Worm (Caenorhabditis elegans) whole organism, midembryonic: Measurements from ENCODE around the gene T28A11.16.

Source experiments
- T22C8.4 ChIP-seq: fragments of 200-800 bp; sonication (Bioruptor generic); IDR thresholded peaks from 2 replicates; pipeline ENCODE4 v1.3.6; 2022; ENCODE audit warnings: missing genetic modification characterization, missing compliant biosample characterization
- cog-1 ChIP-seq: sonication (generic microtip); optimal IDR thresholded peaks from 2 replicates; lab custom pipeline; 2016; ENCODE audit warnings: missing genetic modification characterization, missing compliant biosample characterization
- flt-1 ChIP-seq: fragments of 200-800 bp; sonication (Bioruptor generic); IDR thresholded peaks from 2 replicates; pipeline ENCODE4 v1.3.6; 2022; ENCODE audit warnings: missing genetic modification characterization, missing compliant biosample characterization
- klf-2 ChIP-seq: fragments of 200-800 bp; sonication (Bioruptor generic); conservative IDR thresholded peaks from 2 replicates; pipeline ENCODE4 v1.3.6; 2022; ENCODE audit warnings: missing genetic modification reagents, missing genetic modification characterization, missing compliant biosample characterization
- med-1 ChIP-seq: sonication (generic microtip); optimal IDR thresholded peaks from 2 replicates; lab custom pipeline; 2017; ENCODE audit warnings: missing genetic modification characterization, mild to moderate bottlenecking, missing compliant biosample characterization, antibody characterized with exemption, missing genetic modification reagents; ENCODE audit not compliant: insufficient read depth
- ref-1 ChIP-seq: fragments of 200-800 bp; sonication (Bioruptor generic); conservative IDR thresholded peaks from 2 replicates; pipeline ENCODE4 v1.3.6; 2022; ENCODE audit warnings: missing genetic modification reagents, missing genetic modification characterization, missing compliant biosample characterization
- tab-1 ChIP-seq: fragments of 200-800 bp; sonication (Bioruptor generic); IDR thresholded peaks from 2 replicates; pipeline ENCODE4 v1.3.6; 2022; ENCODE audit warnings: missing genetic modification characterization, missing compliant biosample characterization
- ztf-23 ChIP-seq: fragments of 200-800 bp; sonication (Bioruptor generic); IDR thresholded peaks from 2 replicates; pipeline ENCODE4 v1.3.6; 2022; ENCODE audit warnings: missing genetic modification reagents, missing genetic modification characterization, missing compliant biosample characterization
- ztf-29 ChIP-seq: fragments of 200-800 bp; sonication (Bioruptor generic); IDR thresholded peaks from 2 replicates; pipeline ENCODE4 v1.3.6; 2022; ENCODE audit warnings: missing genetic modification reagents, missing genetic modification characterization, missing compliant biosample characterization

T28A11.16 gene

ce11 chrV:3244703-3245102 is 14.3 kb downstream of the T28A11.16 start, which contains the start of gene srj-7:
srj-7 (plus strand) TSS chrV:3245003.
- TF ChIP-seq klf-2 (GFP tag; lab: Robert Waterston, UW) (no peak), ztf-23 (GFP tag; lab: Robert Waterston, UW) (no peak), ztf-29 (no peak), T22C8.4 (GFP tag; lab: Robert Waterston, UW) (no peak), med-1 (GFP tag; lab: Kevin White, UChicago) (no peak)

- no peak for TF ChIP-seq tab-1 (GFP tag; lab: Robert Waterston, UW)
- no peak for TF ChIP-seq T22C8.4 (GFP tag; lab: Robert Waterston, UW)
- no peak for TF ChIP-seq cog-1 (tag; lab: Kevin White, UChicago)
- no peak for TF ChIP-seq ztf-23 (GFP tag; lab: Robert Waterston, UW)
- no peak for TF ChIP-seq klf-2 (GFP tag; lab: Robert Waterston, UW)
- TF ChIP-seq ref-1 (GFP tag; lab: Robert Waterston, UW): no peak
- no peak for TF ChIP-seq ztf-29
- TF ChIP-seq med-1 (GFP tag; lab: Kevin White, UChicago): no peak
- no peak for TF ChIP-seq flt-1 (GFP tag; lab: Robert Waterston, UW)
Measured at ce11 chrV:3242984-3243383, 16.0 kb downstream of the T28A11.16 start, which contains the start of gene gst-23. gst-23 (plus strand) TSS chrV:3243284.

ce11 chrV:3241175-3241574 is 17.8 kb downstream of the T28A11.16 start, which contains the start of gene srj-11:
srj-11 (plus strand) TSS chrV:3241424.
- TF ChIP-seq med-1 (GFP tag; lab: Kevin White, UChicago) (no peak), flt-1 (GFP tag; lab: Robert Waterston, UW) (no peak), klf-2 (GFP tag; lab: Robert Waterston, UW) (no peak), cog-1 (tag; lab: Kevin White, UChicago) (no peak), tab-1 (GFP tag; lab: Robert Waterston, UW) (no peak), ztf-23 (GFP tag; lab: Robert Waterston, UW) (no peak), ztf-29 (no peak), ref-1 (GFP tag; lab: Robert Waterston, UW) (no peak)

ce11 chrV:3236610-3237009 is 22.4 kb downstream of the T28A11.16 start, which contains the start of the genes K08D9.9 and str-16:
K08D9.9 (minus strand) TSS chrV:3236710.
str-16 (plus strand) TSS chrV:3236875.
- TF ChIP-seq ztf-29 (no peak), ztf-23 (GFP tag; lab: Robert Waterston, UW) (no peak), cog-1 (tag; lab: Kevin White, UChicago) (no peak), ref-1 (GFP tag; lab: Robert Waterston, UW) (no peak), flt-1 (GFP tag; lab: Robert Waterston, UW) (no peak), T22C8.4 (GFP tag; lab: Robert Waterston, UW) (no peak), klf-2 (GFP tag; lab: Robert Waterston, UW) (no peak), med-1 (GFP tag; lab: Kevin White, UChicago) (no peak), tab-1 (GFP tag; lab: Robert Waterston, UW) (no peak)

- TF ChIP-seq med-1 (GFP tag; lab: Kevin White, UChicago): no peak
- no peak for TF ChIP-seq ztf-29
- TF ChIP-seq T22C8.4 (GFP tag; lab: Robert Waterston, UW): no peak
- no peak for TF ChIP-seq tab-1 (GFP tag; lab: Robert Waterston, UW)
- TF ChIP-seq flt-1 (GFP tag; lab: Robert Waterston, UW): no peak
- TF ChIP-seq klf-2 (GFP tag; lab: Robert Waterston, UW): no peak
- TF ChIP-seq ztf-23 (GFP tag; lab: Robert Waterston, UW): no peak
Measured at ce11 chrV:3234887-3235286, 24.1 kb downstream of the T28A11.16 start, which contains the start of gene K08D9.6. K08D9.6 (minus strand) TSS chrV:3234987.

ce11 chrV:3230597-3230996 is 28.4 kb downstream of the T28A11.16 start, which contains the start of gene K08D9.10:
K08D9.10 (plus strand) TSS chrV:3230897.
- no peak for TF ChIP-seq klf-2 (GFP tag; lab: Robert Waterston, UW)
- no peak for TF ChIP-seq flt-1 (GFP tag; lab: Robert Waterston, UW)
- TF ChIP-seq ref-1 (GFP tag; lab: Robert Waterston, UW): no peak
- TF ChIP-seq ztf-23 (GFP tag; lab: Robert Waterston, UW): no peak

ce11 chrV:3230150-3230549 is 28.9 kb downstream of the T28A11.16 start:
- TF ChIP-seq flt-1 (GFP tag; lab: Robert Waterston, UW): no peak
- no peak for TF ChIP-seq klf-2 (GFP tag; lab: Robert Waterston, UW)
- TF ChIP-seq ref-1 (GFP tag; lab: Robert Waterston, UW): no peak
- TF ChIP-seq ztf-23 (GFP tag; lab: Robert Waterston, UW): no peak
- TF ChIP-seq cog-1 (tag; lab: Kevin White, UChicago): no peak
- TF ChIP-seq med-1 (GFP tag; lab: Kevin White, UChicago): no peak
- TF ChIP-seq tab-1 (GFP tag; lab: Robert Waterston, UW): no peak
- TF ChIP-seq T22C8.4 (GFP tag; lab: Robert Waterston, UW): no peak
- no peak for TF ChIP-seq ztf-29

- TF ChIP-seq klf-2 (GFP tag; lab: Robert Waterston, UW) (no peak), flt-1 (GFP tag; lab: Robert Waterston, UW) (no peak), ref-1 (GFP tag; lab: Robert Waterston, UW) (no peak), ztf-23 (GFP tag; lab: Robert Waterston, UW) (no peak), ztf-29 (no peak)
Measured at ce11 chrV:3227373-3227772, 31.6 kb downstream of the T28A11.16 start, which contains the start of gene K08D9.2. K08D9.2 (plus strand) TSS chrV:3227673.

ce11 chrV:3218604-3219003 is 40.4 kb downstream of the T28A11.16 start:
- TF ChIP-seq tab-1 (GFP tag; lab: Robert Waterston, UW) (no peak), ref-1 (GFP tag; lab: Robert Waterston, UW) (no peak), med-1 (GFP tag; lab: Kevin White, UChicago) (no peak), T22C8.4 (GFP tag; lab: Robert Waterston, UW) (no peak), flt-1 (GFP tag; lab: Robert Waterston, UW) (no peak), ztf-23 (GFP tag; lab: Robert Waterston, UW) (no peak), cog-1 (tag; lab: Kevin White, UChicago) (no peak), ztf-29 (no peak)
